Fruit fly (Drosophila melanogaster): ENCODE measurements around the gene baz.

Gene baz

DNA sequence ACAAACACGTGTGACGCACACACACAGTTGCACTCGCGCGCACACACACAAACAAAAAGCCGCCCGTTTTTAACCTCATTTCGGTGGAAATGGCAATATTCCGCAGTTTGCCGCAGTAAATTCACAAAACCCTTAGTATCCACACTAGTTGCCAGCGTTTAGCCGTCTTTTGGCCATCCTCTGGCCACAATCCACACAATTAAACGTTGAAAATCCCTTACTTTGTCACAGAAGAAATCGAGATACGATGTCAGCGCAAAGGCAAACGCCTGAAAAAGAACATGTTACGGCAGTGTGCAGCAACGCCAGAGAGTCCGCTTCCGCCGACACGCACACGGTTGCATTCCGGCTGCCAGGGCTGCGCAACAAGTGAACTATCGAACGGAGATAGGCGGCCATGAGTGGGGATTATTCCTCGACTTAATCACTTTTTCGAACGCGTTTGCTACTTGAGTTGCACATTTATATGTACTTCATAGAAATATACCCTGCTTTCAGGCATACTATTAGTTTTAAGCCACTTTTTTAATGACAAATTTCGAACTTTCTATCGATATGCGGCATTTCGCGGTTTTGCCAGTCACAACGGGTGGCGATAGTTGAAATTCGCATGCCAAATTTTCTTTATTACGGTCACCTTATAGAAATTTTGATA lies 11.7 kb upstream of the baz start, which contains the start of gene RpS5a (continued):
- TF ChIP-seq twi (tag; optimal IDR thresholded peaks at IDR 0.05): peak; percentile 60
- peak; percentile 80 for TF ChIP-seq CG4424 (GFP tag; optimal IDR thresholded peaks at IDR 0.05)
- TF ChIP-seq Hr78 (GFP tag; optimal IDR thresholded peaks at IDR 0.05): no peak
- no peak for TF ChIP-seq CG31224 (GFP tag; IDR thresholded peaks at IDR 0.05)
- TF ChIP-seq CG4730 (GFP tag; IDR thresholded peaks at IDR 0.05): peak; percentile 57
- peak; percentile 91 for TF ChIP-seq NfI (GFP tag; optimal IDR thresholded peaks at IDR 0.05)
- TF ChIP-seq da (GFP tag; optimal IDR thresholded peaks at IDR 0.05): peak; percentile 75
- peak; percentile 81 for TF ChIP-seq sug (tag; optimal IDR thresholded peaks at IDR 0.05)
- TF ChIP-seq CG12659 (GFP tag; optimal IDR thresholded peaks at IDR 0.05): peak; percentile 88
- peak; percentile 68 for TF ChIP-seq al (GFP tag; IDR thresholded peaks at IDR 0.05)
- no peak for TF ChIP-seq CG1832 (GFP tag; optimal IDR thresholded peaks at IDR 0.05)
- peak; percentile 84 for TF ChIP-seq vnd (GFP tag; IDR thresholded peaks at IDR 0.05; ENCODE audit: partially characterized antibody)
- peak; percentile 50; the same call in 1 of the 2 replicates for TF ChIP-seq Nf-YA (GFP tag; IDR thresholded peaks at IDR 0.05)
- peak; percentile 63 for TF ChIP-seq Oli (tag; optimal IDR thresholded peaks at IDR 0.05)
- TF ChIP-seq CG1603 (tag; optimal IDR thresholded peaks at IDR 0.05): peak; percentile 83
- peak; percentile 25 for TF ChIP-seq Dp (GFP tag; optimal IDR thresholded peaks at IDR 0.05)
- peak; percentile 74 for TF ChIP-seq pzg (GFP tag; optimal IDR thresholded peaks at IDR 0.05)
- TF ChIP-seq CG8281 (tag; optimal IDR thresholded peaks at IDR 0.05): no peak
- peak; percentile 73 for TF ChIP-seq ara (GFP tag; IDR thresholded peaks at IDR 0.05)
- TF ChIP-seq Atf3 (GFP tag; optimal IDR thresholded peaks at IDR 0.05): peak; percentile 58
- TF ChIP-seq CG13424 (tag; optimal IDR thresholded peaks at IDR 0.05): peak; percentile 60
- TF ChIP-seq CG2875 (GFP tag; optimal IDR thresholded peaks at IDR 0.05): peak; percentile 84
- peak; percentile 62 for TF ChIP-seq CG9797 (GFP tag; optimal IDR thresholded peaks at IDR 0.05)
- TF ChIP-seq Doc2 (GFP tag; IDR thresholded peaks at IDR 0.05): no peak
- peak; percentile 71; the same call in 2 of the 3 replicates for TF ChIP-seq Optix (GFP tag; IDR thresholded peaks at IDR 0.05)
- TF ChIP-seq shn (GFP tag; optimal IDR thresholded peaks at IDR 0.05): peak; percentile 81
- no peak for TF ChIP-seq ab (GFP tag; optimal IDR thresholded peaks at IDR 0.05)
- no peak for TF ChIP-seq Gsc (GFP tag; IDR thresholded peaks at IDR 0.05)
- peak; percentile 84 for TF ChIP-seq CG3995 (GFP tag; optimal IDR thresholded peaks at IDR 0.05)
- TF ChIP-seq grau (tag; optimal IDR thresholded peaks at IDR 0.05): peak; percentile 63
- TF ChIP-seq CG42726 (GFP tag; IDR thresholded peaks at IDR 0.05; ENCODE audit: partially characterized antibody): peak; percentile 63
- peak; percentile 58 for TF ChIP-seq gro (GFP tag; optimal IDR thresholded peaks at IDR 0.05)
- peak; percentile 75 for TF ChIP-seq Asciz (GFP tag; optimal IDR thresholded peaks at IDR 0.05)
- peak; percentile 87 for TF ChIP-seq disco-r (GFP tag; optimal IDR thresholded peaks at IDR 0.05)
- peak; percentile 74 for TF ChIP-seq sens-2 (GFP tag; IDR thresholded peaks at IDR 0.05)
- peak; percentile 82 for TF ChIP-seq CG17361 (GFP tag; IDR thresholded peaks at IDR 0.05)
- TF ChIP-seq Chrac-16 (GFP tag; optimal IDR thresholded peaks at IDR 0.05): peak; percentile 60
- peak; percentile 90 for TF ChIP-seq NC2β (GFP tag; optimal IDR thresholded peaks at IDR 0.05)
- peak; percentile 75 for TF ChIP-seq Dad (GFP tag; optimal IDR thresholded peaks at IDR 0.05)
- TF ChIP-seq Dip2 (GFP tag; IDR thresholded peaks at IDR 0.05): no peak
- no peak for TF ChIP-seq CG7745 (tag; optimal IDR thresholded peaks at IDR 0.05)
- peak; percentile 68 for TF ChIP-seq crc (GFP tag; optimal IDR thresholded peaks at IDR 0.05)
- peak; percentile 88 for TF ChIP-seq Scr (GFP tag; IDR thresholded peaks at IDR 0.05; ENCODE audit: partially characterized antibody)
- TF ChIP-seq Max (GFP tag; optimal IDR thresholded peaks at IDR 0.05): peak; percentile 58
- TF ChIP-seq zfh1 (GFP tag; IDR thresholded peaks at IDR 0.05): peak; percentile 79
- TF ChIP-seq CG4617 (GFP tag; optimal IDR thresholded peaks at IDR 0.05; ENCODE audit: borderline replicate concordance): peak; percentile 39
- 0 out of 3 replicates have a peak, but pooled peaks have one; percentile 26 for TF ChIP-seq CG11093 (GFP tag; IDR thresholded peaks at IDR 0.05)
- peak; percentile 77; the same call in 1 of the 2 replicates for TF ChIP-seq ranshi (GFP tag; IDR thresholded peaks at IDR 0.05)
- peak; percentile 80 for TF ChIP-seq Fer1 (GFP tag; optimal IDR thresholded peaks at IDR 0.05)

All from whole organism, embryonic.